Worm (Caenorhabditis elegans): ENCODE data around the gene C35D10.5.

C35D10.5 gene

ce11 chrIII:4874671-4875070 lies 12.5 kb downstream of the C35D10.5 start, which contains the start of gene C35D10.12:
TSS of gene C35D10.12 (minus strand) at chrIII:4874771.
- TF ChIP-seq snpc-4 (tag; optimal IDR thresholded peaks at IDR 0.05) (no peak), nhr-23 (tag; optimal IDR thresholded peaks at IDR 0.05) (no peak), C34F6.9 (tag; optimal IDR thresholded peaks at IDR 0.05) (no peak), gmeb-1 (tag; optimal IDR thresholded peaks at IDR 0.05) (no peak), lsy-2 (tag; optimal IDR thresholded peaks at IDR 0.05) (no peak), nhr-6 (tag; optimal IDR thresholded peaks at IDR 0.05) (no peak), F13H6.1 (tag; optimal IDR thresholded peaks at IDR 0.05) (no peak), aly-2 (tag; optimal IDR thresholded peaks at IDR 0.05) (no peak), blmp-1 (tag; optimal IDR thresholded peaks at IDR 0.05; ENCODE audit: insufficient read depth) (no peak), mdl-1 (tag; optimal IDR thresholded peaks at IDR 0.05) (no peak), unc-39 (tag; optimal IDR thresholded peaks at IDR 0.05) (no peak), ceh-16 (tag; optimal IDR thresholded peaks at IDR 0.05) (no peak), Y55F3AM.14 (GFP tag; optimal IDR thresholded peaks at IDR 0.05) (no peak)

- TF ChIP-seq lin-11 (tag; optimal IDR thresholded peaks at IDR 0.05): peak; percentile 4
- TF ChIP-seq egl-27 (tag; optimal IDR thresholded peaks at IDR 0.05): no peak
- TF ChIP-seq crh-2 (tag; optimal IDR thresholded peaks at IDR 0.05): no peak
- no peak for TF ChIP-seq ztf-11 (tag; optimal IDR thresholded peaks at IDR 0.05)
- TF ChIP-seq gmeb-1 (tag; optimal IDR thresholded peaks at IDR 0.05): no peak
- TF ChIP-seq nhr-23 (tag; optimal IDR thresholded peaks at IDR 0.05): no peak
- peak; percentile 50 for TF ChIP-seq nhr-129 (tag; optimal IDR thresholded peaks at IDR 0.05)
- TF ChIP-seq ceh-82 (tag; optimal IDR thresholded peaks at IDR 0.05): no peak
- TF ChIP-seq unc-39 (tag; optimal IDR thresholded peaks at IDR 0.05): no peak
- TF ChIP-seq C34F6.9 (tag; optimal IDR thresholded peaks at IDR 0.05): peak; percentile 49
- TF ChIP-seq elt-3 (tag; optimal IDR thresholded peaks at IDR 0.05): no peak
- no peak for TF ChIP-seq snpc-4 (tag; optimal IDR thresholded peaks at IDR 0.05)
- TF ChIP-seq nhr-25 (tag; optimal IDR thresholded peaks at IDR 0.05): no peak
- no peak for TF ChIP-seq dmd-4 (tag; optimal IDR thresholded peaks at IDR 0.05)
- no peak for TF ChIP-seq alr-1 (tag; optimal IDR thresholded peaks at IDR 0.05)
- TF ChIP-seq sma-9 (GFP tag; optimal IDR thresholded peaks at IDR 0.05): peak; percentile 9
- TF ChIP-seq sma-9 (tag; optimal IDR thresholded peaks at IDR 0.05): no peak
- TF ChIP-seq mab-5 (tag; optimal IDR thresholded peaks at IDR 0.05): no peak
Observed at ce11 chrIII:4875663-4876062, 13.5 kb downstream of the C35D10.5 start.

DNA sequence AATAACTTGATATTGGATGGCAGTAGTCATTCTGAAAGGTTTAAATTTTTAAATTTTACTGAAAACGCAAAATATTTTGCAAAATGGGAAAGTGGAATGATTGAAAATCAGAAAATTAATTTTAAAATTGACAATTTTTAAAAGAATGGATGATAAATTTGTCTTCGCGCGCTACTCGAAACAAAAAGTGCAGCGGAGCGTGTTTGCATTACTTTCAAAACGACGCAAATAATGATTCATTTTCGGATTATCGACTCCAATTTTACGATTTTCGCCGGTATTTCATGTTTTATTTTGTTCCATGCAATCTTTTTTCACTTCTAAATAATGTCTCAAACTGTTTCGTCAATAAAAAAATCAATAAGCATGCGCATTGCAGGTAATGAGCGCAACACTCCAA lies 16.1 kb downstream of the C35D10.5 start, which contains the start of the genes tost-1 and arx-6:
TSS of gene tost-1 (minus strand) at position 31 of the 400 bp plus-strand sequence.
TSS of gene arx-6 (plus strand) at position 378 of the 400 bp plus-strand sequence.
- TF ChIP-seq sma-3 (GFP tag; optimal IDR thresholded peaks at IDR 0.05): peak; percentile 13
- peak; percentile 54 for TF ChIP-seq nhr-129 (tag; optimal IDR thresholded peaks at IDR 0.05)
- no peak for TF ChIP-seq skn-1 (tag; optimal IDR thresholded peaks at IDR 0.05)
- no peak for TF ChIP-seq nhr-23 (tag; optimal IDR thresholded peaks at IDR 0.05)
- TF ChIP-seq gmeb-1 (tag; optimal IDR thresholded peaks at IDR 0.05): peak; percentile 88
- no peak for TF ChIP-seq nhr-10 (tag; optimal IDR thresholded peaks at IDR 0.05)
- peak; percentile 71 for TF ChIP-seq unc-55 (GFP tag; optimal IDR thresholded peaks at IDR 0.05)
- peak in 1 of 2 experiments; percentile 70 for TF ChIP-seq lsy-2 (tag; optimal IDR thresholded peaks at IDR 0.05)
- no peak for TF ChIP-seq elt-1 (tag; optimal IDR thresholded peaks at IDR 0.05)
- peak; percentile 15 for TF ChIP-seq mab-5 (tag; optimal IDR thresholded peaks at IDR 0.05)
- no peak for TF ChIP-seq alr-1 (tag; optimal IDR thresholded peaks at IDR 0.05)
- no peak for TF ChIP-seq dmd-4 (tag; optimal IDR thresholded peaks at IDR 0.05)
- TF ChIP-seq C34F6.9 (tag; optimal IDR thresholded peaks at IDR 0.05): peak; percentile 66
- no peak for TF ChIP-seq elt-3 (tag; optimal IDR thresholded peaks at IDR 0.05)
- TF ChIP-seq crh-2 (tag; optimal IDR thresholded peaks at IDR 0.05): peak; percentile 15
- TF ChIP-seq fos-1 (tag; optimal IDR thresholded peaks at IDR 0.05): peak; percentile 68
- peak; percentile 1 for TF ChIP-seq F13H6.1 (tag; optimal IDR thresholded peaks at IDR 0.05)
- TF ChIP-seq ceh-16 (tag; optimal IDR thresholded peaks at IDR 0.05): no peak
- TF ChIP-seq unc-39 (tag; optimal IDR thresholded peaks at IDR 0.05): no peak
- TF ChIP-seq mdl-1 (tag; optimal IDR thresholded peaks at IDR 0.05): no peak
- TF ChIP-seq nhr-6 (tag; optimal IDR thresholded peaks at IDR 0.05): no peak
- no peak for TF ChIP-seq lin-39 (tag; optimal IDR thresholded peaks at IDR 0.05)

DNA sequence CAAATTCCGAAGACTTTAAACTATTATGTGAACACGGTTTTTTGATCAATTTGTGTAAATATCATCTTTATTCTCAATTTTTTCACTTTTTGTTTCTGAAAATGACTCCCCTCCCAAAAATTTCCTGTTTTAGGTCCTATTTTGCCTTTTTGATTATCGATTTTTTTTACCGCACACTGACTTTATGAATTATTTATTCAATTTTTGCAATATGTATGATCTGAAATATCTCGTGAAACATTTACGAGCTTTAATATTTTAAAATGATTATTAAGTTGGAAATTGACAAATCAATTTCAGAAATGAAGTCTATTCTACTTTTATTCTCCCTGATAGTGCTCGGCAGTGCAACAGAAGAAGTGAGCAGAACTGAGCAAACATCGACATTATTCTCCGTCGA lies 17.3 kb downstream of the C35D10.5 start, which contains the start of gene C35D10.1:
TSS of gene C35D10.1 (plus strand) at position 301 of the 400 bp plus-strand sequence.
- TF ChIP-seq nhr-25 (tag; optimal IDR thresholded peaks at IDR 0.05) (no peak), lin-13 (GFP tag; optimal IDR thresholded peaks at IDR 0.05) (no peak), nhr-12 (tag; optimal IDR thresholded peaks at IDR 0.05) (no peak), nhr-10 (tag; optimal IDR thresholded peaks at IDR 0.05) (no peak)

Data from whole organism, L2 larva.